Worm (Caenorhabditis elegans): ENCODE data around the gene cank-26.

Gene cank-26

ce11 chrII:3990706-3991105, 15.8 kb upstream of the cank-26 start:
- TF ChIP-seq nhr-28 (tag; optimal IDR thresholded peaks at IDR 0.05) (no peak), aly-2 (tag; optimal IDR thresholded peaks at IDR 0.05) (no peak), nhr-237 (tag; optimal IDR thresholded peaks at IDR 0.05) (no peak), dve-1 (tag; optimal IDR thresholded peaks at IDR 0.05; ENCODE audit: insufficient read depth) (peak; percentile 29), zip-2 (tag; optimal IDR thresholded peaks at IDR 0.05) (no peak), ceh-62 (tag; optimal IDR thresholded peaks at IDR 0.05) (no peak), nhr-6 (tag; optimal IDR thresholded peaks at IDR 0.05) (no peak), fkh-10 (GFP tag; optimal IDR thresholded peaks at IDR 0.05) (no peak), T20F7.1 (GFP tag; optimal IDR thresholded peaks at IDR 0.05) (no peak), pqm-1 (tag; optimal IDR thresholded peaks at IDR 0.05) (peak; percentile 42), mdl-1 (tag; optimal IDR thresholded peaks at IDR 0.05) (no peak), php-3 (GFP tag; IDR thresholded peaks at IDR 0.05) (no peak), unc-39 (tag; optimal IDR thresholded peaks at IDR 0.05) (no peak), lin-38 (GFP tag; IDR thresholded peaks at IDR 0.05) (no peak), zfp-3 (GFP tag; conservative IDR thresholded peaks at IDR 0.05) (no peak), nhr-111 (GFP tag; optimal IDR thresholded peaks at IDR 0.05) (no peak), hmg-1.1 (GFP tag; IDR thresholded peaks at IDR 0.05) (no peak), daf-16 (GFP tag; optimal IDR thresholded peaks at IDR 0.05) (no peak), daf-16 (tag; optimal IDR thresholded peaks at IDR 0.05) (peak; percentile 92), set-16 (GFP tag; IDR thresholded peaks at IDR 0.05) (no peak), ces-1 (GFP tag; optimal IDR thresholded peaks at IDR 0.05) (no peak), spr-3 (GFP tag; optimal IDR thresholded peaks at IDR 0.05) (no peak), dmd-6 (GFP tag; IDR thresholded peaks at IDR 0.05) (peak; percentile 8; the same call in 1 of the 2 replicates), ztf-7 (tag; optimal IDR thresholded peaks at IDR 0.05) (no peak), ama-1 (optimal IDR thresholded peaks at IDR 0.05) (no peak), snpc-1.2 (GFP tag; IDR thresholded peaks at IDR 0.05) (no peak), F44E2.7 (GFP tag; IDR thresholded peaks at IDR 0.05) (no peak)

ce11 chrII:3989627-3990367, 14.9 kb upstream of the cank-26 start, which contains the start of gene Y14H12A.2:
Gene Y14H12A.2 (minus strand): TSS chrII:3989677.
- TF ChIP-seq dmd-6 (GFP tag; IDR thresholded peaks at IDR 0.05) (peak; percentile 76), ctbp-1 (GFP tag; IDR thresholded peaks at IDR 0.05) (no peak), zip-11 (GFP tag; IDR thresholded peaks at IDR 0.05) (no peak), mxl-3 (GFP tag; optimal IDR thresholded peaks at IDR 0.05) (peak; percentile 31), mdt-29 (GFP tag; IDR thresholded peaks at IDR 0.05) (no peak), nhr-28 (tag; optimal IDR thresholded peaks at IDR 0.05) (peak; percentile 49), vab-7 (GFP tag; IDR thresholded peaks at IDR 0.05) (no peak), F10B5.3 (tag; optimal IDR thresholded peaks at IDR 0.05) (no peak), aha-1 (tag) (peak; percentile 36), hlh-11 (tag; optimal IDR thresholded peaks at IDR 0.05) (peak; percentile 42), pha-4 (GFP tag; IDR thresholded peaks at IDR 0.05) (no peak), pha-4 (tag; optimal IDR thresholded peaks at IDR 0.05) (no peak), pqm-1 (tag; optimal IDR thresholded peaks at IDR 0.05) (peak; percentile 85), arid-1 (GFP tag; conservative IDR thresholded peaks at IDR 0.05) (no peak), mxl-2 (GFP tag; conservative IDR thresholded peaks at IDR 0.05) (no peak), dve-1 (tag; optimal IDR thresholded peaks at IDR 0.05; ENCODE audit: insufficient read depth) (peak; percentile 55), daf-16 (GFP tag; optimal IDR thresholded peaks at IDR 0.05) (no peak), daf-16 (tag; optimal IDR thresholded peaks at IDR 0.05) (peak; percentile 37), hmg-1.1 (GFP tag; IDR thresholded peaks at IDR 0.05) (no peak)

ce11 chrII:3986906-3987305, 12.0 kb upstream of the cank-26 start, which contains the start of gene K10G6.5:
Gene K10G6.5 (plus strand): TSS chrII:3987250.
- TF ChIP-seq daf-12 (tag; optimal IDR thresholded peaks at IDR 0.05) = no peak
- no peak for TF ChIP-seq Y5F2A.4 (GFP tag; optimal IDR thresholded peaks at IDR 0.05)
- TF ChIP-seq spr-1 (tag; optimal IDR thresholded peaks at IDR 0.05) = no peak
- TF ChIP-seq nhr-111 (GFP tag; optimal IDR thresholded peaks at IDR 0.05) = no peak
- peak; percentile 26 for TF ChIP-seq pqm-1 (tag; optimal IDR thresholded peaks at IDR 0.05)
- TF ChIP-seq unc-62 (GFP tag; optimal IDR thresholded peaks at IDR 0.05 in 1 of 2) = peak in 1 of 2 experiments; percentile 65
- TF ChIP-seq unc-62 (tag; optimal IDR thresholded peaks at IDR 0.05) = no peak
- TF ChIP-seq ZK546.5 (tag; optimal IDR thresholded peaks at IDR 0.05) = no peak
- no peak for TF ChIP-seq dmd-9 (GFP tag; IDR thresholded peaks at IDR 0.05)
- TF ChIP-seq dmd-6 (GFP tag; IDR thresholded peaks at IDR 0.05) = peak; percentile 59
- peak; percentile 67 for TF ChIP-seq nhr-28 (tag; optimal IDR thresholded peaks at IDR 0.05)
- no peak for TF ChIP-seq nhr-42 (GFP tag; IDR thresholded peaks at IDR 0.05)

Measured in whole organism, L4 larva.